Worm (Caenorhabditis elegans) whole organism, mixed stage, embryonic: ENCODE measurements around the gene tni-3.

Experiments used
- M03D4.4 ChIP-seq: sonication (generic microtip); optimal IDR thresholded peaks from 2 replicates; lab custom pipeline; 2017; ENCODE audit warnings: mild to moderate bottlenecking, missing genetic modification characterization, missing compliant biosample characterization
- bed-3 ChIP-seq: fragments of 200-800 bp; sonication (Bioruptor generic); optimal IDR thresholded peaks from 3 replicates; lab custom pipeline; 2018; ENCODE audit warnings: mild to moderate bottlenecking, missing genetic modification characterization, moderate library complexity, missing compliant biosample characterization
- blmp-1 ChIP-seq: fragments of 150-350 bp; optimal IDR thresholded peaks from 2 replicates; lab custom pipeline; 2014; ENCODE audit warnings: missing biosample characterization, missing genetic modification characterization
- ceh-39 ChIP-seq: fragments of 150-350 bp; optimal IDR thresholded peaks from 2 replicates; lab custom pipeline; 2014; ENCODE audit warnings: missing biosample characterization, missing genetic modification characterization
- ceh-43 ChIP-seq: fragments of 200-800 bp; sonication (Bioruptor generic); optimal IDR thresholded peaks from 2 replicates; lab custom pipeline; 2018; ENCODE audit warnings: mild to moderate bottlenecking, missing genetic modification characterization, moderate library complexity, missing compliant biosample characterization
- ceh-83 ChIP-seq: fragments of 200-800 bp; sonication (Bioruptor generic); optimal IDR thresholded peaks from 2 replicates; lab custom pipeline; 2018; ENCODE audit warnings: mild to moderate bottlenecking, missing genetic modification characterization, missing compliant biosample characterization
- ces-1 ChIP-seq: fragments of 150-350 bp; optimal IDR thresholded peaks from 2 replicates; lab custom pipeline; 2014; ENCODE audit warnings: missing biosample characterization, missing genetic modification reagents, missing genetic modification characterization
- cnd-1 ChIP-seq: fragments of 200-800 bp; sonication (Bioruptor generic); optimal IDR thresholded peaks from 2 replicates; lab custom pipeline; 2018; ENCODE audit warnings: mild to moderate bottlenecking, missing genetic modification characterization, missing compliant biosample characterization
- drap-1 ChIP-seq: fragments of 200-800 bp; sonication (Bioruptor generic); optimal IDR thresholded peaks from 3 replicates; lab custom pipeline; 2018; ENCODE audit warnings: mild to moderate bottlenecking, missing genetic modification characterization, missing compliant biosample characterization
- elt-3 ChIP-seq: fragments of 150-350 bp; optimal IDR thresholded peaks from 2 replicates; lab custom pipeline; 2014; ENCODE audit warnings: missing biosample characterization, missing genetic modification characterization
- flh-1 ChIP-seq: fragments of 200-800 bp; sonication (Bioruptor generic); optimal IDR thresholded peaks from 2 replicates; lab custom pipeline; 2018; ENCODE audit warnings: mild to moderate bottlenecking, missing genetic modification characterization, moderate library complexity, missing compliant biosample characterization
- ham-2 ChIP-seq: fragments of 200-800 bp; sonication (Bioruptor generic); optimal IDR thresholded peaks from 2 replicates; lab custom pipeline; 2018; ENCODE audit warnings: mild to moderate bottlenecking, missing genetic modification characterization, missing compliant biosample characterization
- hlh-1 ChIP-seq: fragments of 150-350 bp; optimal IDR thresholded peaks from 2 replicates; lab custom pipeline; 2014; ENCODE audit warnings: missing biosample characterization, missing genetic modification reagents, missing genetic modification characterization
- lin-13 ChIP-seq: fragments of 150-350 bp; optimal IDR thresholded peaks from 2 replicates; lab custom pipeline; 2014; ENCODE audit warnings: missing biosample characterization, missing genetic modification characterization
- lin-32 ChIP-seq: fragments of 200-800 bp; sonication (Bioruptor generic); optimal IDR thresholded peaks from 2 replicates; lab custom pipeline; 2018; ENCODE audit warnings: mild to moderate bottlenecking, missing genetic modification characterization, missing compliant biosample characterization
- lsy-2 ChIP-seq: fragments of 150-350 bp; optimal IDR thresholded peaks from 2 replicates; lab custom pipeline; 2014; ENCODE audit warnings: missing biosample characterization, missing genetic modification characterization
- mab-5 ChIP-seq: fragments of 150-350 bp; optimal IDR thresholded peaks from 2 replicates; lab custom pipeline; 2014; ENCODE audit warnings: missing biosample characterization, missing genetic modification characterization
- mep-1 ChIP-seq: fragments of 150-350 bp; optimal IDR thresholded peaks from 2 replicates; lab custom pipeline; 2017; ENCODE audit warnings: missing biosample characterization, missing genetic modification reagents, missing genetic modification characterization, inconsistent platforms
- mls-2 ChIP-seq: sonication (generic microtip); optimal IDR thresholded peaks from 2 replicates; lab custom pipeline; 2016; ENCODE audit warnings: mild to moderate bottlenecking, missing genetic modification characterization, moderate library complexity, missing compliant biosample characterization
- nhr-12 ChIP-seq: fragments of 150-350 bp; optimal IDR thresholded peaks from 2 replicates; lab custom pipeline; 2014; ENCODE audit warnings: missing biosample characterization, missing genetic modification characterization
- nhr-2 ChIP-seq: fragments of 150-350 bp; optimal IDR thresholded peaks from 2 replicates; lab custom pipeline; 2014; ENCODE audit warnings: missing biosample characterization, missing genetic modification characterization
- nhr-237 ChIP-seq: fragments of 150-350 bp; optimal IDR thresholded peaks from 2 replicates; lab custom pipeline; 2014; ENCODE audit warnings: missing biosample characterization, missing genetic modification characterization
- nhr-28 ChIP-seq: fragments of 150-350 bp; optimal IDR thresholded peaks from 2 replicates; lab custom pipeline; 2014; ENCODE audit warnings: missing biosample characterization, missing genetic modification characterization
- nhr-76 ChIP-seq: sonication (generic microtip); optimal IDR thresholded peaks from 2 replicates; lab custom pipeline; 2017; ENCODE audit warnings: missing biosample characterization, missing genetic modification characterization
- pha-4 ChIP-seq: fragments of 150-350 bp; optimal IDR thresholded peaks from 2 replicates; lab custom pipeline; 2018; ENCODE audit warnings: missing biosample characterization, missing genetic modification reagents, missing genetic modification characterization
- sem-2 ChIP-seq: fragments of 200-800 bp; sonication (Bioruptor generic); optimal IDR thresholded peaks from 2 replicates; lab custom pipeline; 2018; ENCODE audit warnings: mild to moderate bottlenecking, missing genetic modification characterization, missing compliant biosample characterization
- snpc-4 ChIP-seq: fragments of 150-350 bp; optimal IDR thresholded peaks from 2 replicates; lab custom pipeline; 2014; ENCODE audit warnings: missing biosample characterization, missing genetic modification characterization
- sptf-1 ChIP-seq: sonication (generic microtip); optimal IDR thresholded peaks from 2 replicates; lab custom pipeline; 2017; ENCODE audit warnings: mild to moderate bottlenecking, missing genetic modification characterization, moderate library complexity, missing compliant biosample characterization
- unc-120 ChIP-seq: sonication (generic microtip); optimal IDR thresholded peaks from 2 replicates; lab custom pipeline; 2017; ENCODE audit warnings: missing genetic modification characterization, missing compliant biosample characterization; ENCODE audit not compliant: poor library complexity, severe bottlenecking
- unc-62 ChIP-seq: fragments of 150-350 bp; optimal IDR thresholded peaks from 2 replicates; lab custom pipeline; 2014; ENCODE audit warnings: missing biosample characterization, missing genetic modification reagents, missing genetic modification characterization
- zip-8 ChIP-seq: fragments of 150-350 bp; optimal IDR thresholded peaks from 2 replicates; lab custom pipeline; 2014; ENCODE audit warnings: missing biosample characterization, missing genetic modification characterization
- ztf-11 ChIP-seq: fragments of 150-350 bp; optimal IDR thresholded peaks from 2 replicates; lab custom pipeline; 2014; ENCODE audit warnings: missing biosample characterization, missing genetic modification characterization

Gene tni-3

ce11 chrV:16794828-16795354 is 40.0 kb downstream of the tni-3 start, which contains the start of the genes ctps-1 and pus-1:
Gene ctps-1 (plus strand): TSS chrV:16794878.
Gene pus-1 (minus strand): TSS chrV:16794952.
- TF ChIP-seq pha-4 (tag; lab: Kevin White, UChicago) (peak; percentile 47), ceh-43 (no peak), ceh-39 (tag; lab: Kevin White, UChicago) (no peak), bed-3 (GFP tag; lab: Kevin White, UChicago) (no peak), mab-5 (tag; lab: Kevin White, UChicago) (no peak), mep-1 (tag; lab: Kevin White, UChicago) (peak; percentile 15), blmp-1 (tag; lab: Kevin White, UChicago) (no peak), ceh-83 (GFP tag; lab: Kevin White, UChicago) (no peak), flh-1 (GFP tag; lab: Kevin White, UChicago) (no peak), drap-1 (GFP tag; lab: Kevin White, UChicago) (peak; percentile 30), M03D4.4 (tag; lab: Kevin White, UChicago) (no peak), nhr-237 (tag; lab: Kevin White, UChicago) (no peak), nhr-76 (no peak), ces-1 (GFP tag; lab: Kevin White, UChicago) (peak; percentile 23), lin-13 (tag; lab: Kevin White, UChicago) (peak; percentile 65), sem-2 (GFP tag; lab: Kevin White, UChicago) (no peak), nhr-2 (no peak), lsy-2 (tag; lab: Kevin White, UChicago) (peak; percentile 52)

- TF ChIP-seq ceh-39 (tag; lab: Kevin White, UChicago) (no peak), ceh-83 (GFP tag; lab: Kevin White, UChicago) (no peak), elt-3 (tag; lab: Kevin White, UChicago) (no peak), nhr-237 (tag; lab: Kevin White, UChicago) (no peak), lin-32 (no peak), lsy-2 (tag; lab: Kevin White, UChicago) (no peak), ham-2 (no peak), nhr-76 (no peak), unc-120 (tag; lab: Kevin White, UChicago) (no peak), ces-1 (GFP tag; lab: Kevin White, UChicago) (no peak), hlh-1 (tag; lab: Kevin White, UChicago) (no peak), mls-2 (tag; lab: Kevin White, UChicago) (no peak), nhr-12 (tag; lab: Kevin White, UChicago) (no peak), cnd-1 (tag; lab: Kevin White, UChicago) (no peak), nhr-28 (tag; lab: Kevin White, UChicago) (no peak), M03D4.4 (tag; lab: Kevin White, UChicago) (no peak), mab-5 (tag; lab: Kevin White, UChicago) (no peak)
- TF ChIP-seq, all 35 proteins: peak for 0
Measured at ce11 chrV:16794079-16794478, 40.8 kb downstream of the tni-3 start.

DNA sequence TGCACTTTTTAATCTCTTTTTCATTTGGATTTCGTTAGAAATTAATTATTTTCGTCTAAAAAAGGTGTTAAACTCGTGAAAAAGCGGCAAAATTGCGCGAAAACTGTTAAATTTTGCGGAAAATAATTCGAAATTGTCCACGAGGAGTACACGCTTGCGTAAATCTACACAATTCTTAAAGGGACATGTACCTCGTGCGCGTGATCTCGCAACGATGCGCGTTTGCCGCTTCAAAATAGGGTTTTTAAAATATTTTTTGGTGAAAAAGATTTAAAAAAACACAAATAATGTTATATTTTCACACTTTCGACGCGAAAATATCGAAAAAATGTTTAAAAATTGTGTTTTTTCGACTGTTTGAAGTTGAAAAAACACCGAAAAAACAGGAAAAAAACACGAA is 41.6 kb downstream of the tni-3 start:
- no peak for TF ChIP-seq ztf-11 (tag; lab: Kevin White, UChicago)
- no peak for TF ChIP-seq snpc-4 (tag; lab: Kevin White, UChicago)
- no peak for TF ChIP-seq mls-2 (tag; lab: Kevin White, UChicago)
- TF ChIP-seq nhr-28 (tag; lab: Kevin White, UChicago), result no peak
- no peak for TF ChIP-seq unc-62 (GFP tag; lab: Kevin White, UChicago)
- no peak for TF ChIP-seq nhr-2
- no peak for TF ChIP-seq sem-2 (GFP tag; lab: Kevin White, UChicago)
- no peak for TF ChIP-seq lsy-2 (tag; lab: Kevin White, UChicago)
- no peak for TF ChIP-seq blmp-1 (tag; lab: Kevin White, UChicago)
- TF ChIP-seq M03D4.4 (tag; lab: Kevin White, UChicago), result no peak
- TF ChIP-seq zip-8 (tag; lab: Kevin White, UChicago), result no peak
- no peak for TF ChIP-seq nhr-76
- no peak for TF ChIP-seq hlh-1 (tag; lab: Kevin White, UChicago)
- TF ChIP-seq elt-3 (tag; lab: Kevin White, UChicago), result no peak
- TF ChIP-seq cnd-1 (tag; lab: Kevin White, UChicago), result no peak
- TF ChIP-seq, all 35 proteins: peak for 0

- TF ChIP-seq lsy-2 (tag; lab: Kevin White, UChicago), result no peak
- TF ChIP-seq drap-1 (GFP tag; lab: Kevin White, UChicago), result no peak
- TF ChIP-seq lin-13 (tag; lab: Kevin White, UChicago), result no peak
- TF ChIP-seq elt-3 (tag; lab: Kevin White, UChicago), result no peak
- TF ChIP-seq nhr-237 (tag; lab: Kevin White, UChicago), result no peak
- TF ChIP-seq mep-1 (tag; lab: Kevin White, UChicago), result no peak
- no peak for TF ChIP-seq unc-120 (tag; lab: Kevin White, UChicago)
- no peak for TF ChIP-seq sem-2 (GFP tag; lab: Kevin White, UChicago)
- no peak for TF ChIP-seq ceh-39 (tag; lab: Kevin White, UChicago)
- no peak for TF ChIP-seq ces-1 (GFP tag; lab: Kevin White, UChicago)
- TF ChIP-seq sptf-1 (tag; lab: Kevin White, UChicago), result no peak
Measured at ce11 chrV:16792717-16793116, 42.2 kb downstream of the tni-3 start.
